Worm (Caenorhabditis elegans): ENCODE data around the gene lron-12.

ce11 chrIII:12143792-12144191 is 25.5 kb upstream of the lron-12 start:
- no peak for TF ChIP-seq hlh-11 (tag; optimal IDR thresholded peaks at IDR 0.05)
- no peak for TF ChIP-seq nhr-25 (tag; optimal IDR thresholded peaks at IDR 0.05; ENCODE audit: borderline replicate concordance, insufficient read depth)
- no peak for TF ChIP-seq mep-1 (tag; optimal IDR thresholded peaks at IDR 0.05)

Measured in whole organism, L4 larva.